Fruit fly (Drosophila melanogaster): ENCODE measurements around the gene CG15743.

The CG15743 gene

dm6 chrX:13285001-13285748, at the start of gene CG15743, which contains the start of gene HDAC4:
CG15743 (plus strand) TSS chrX:13285707.
HDAC4 (minus strand) TSS chrX:13285632.
- peak; percentile 99 for TF ChIP-seq CG17801 (GFP tag; optimal IDR thresholded peaks at IDR 0.05; ENCODE audit: partially characterized antibody)

dm6 chrX:13236516-13237245, 48.8 kb upstream of the CG15743 start, which contains the start of gene CG32639:
CG32639 (minus strand) TSS chrX:13236566.
- TF ChIP-seq CG17801 (GFP tag; optimal IDR thresholded peaks at IDR 0.05; ENCODE audit: partially characterized antibody): no peak

- no peak for TF ChIP-seq CG17801 (GFP tag; optimal IDR thresholded peaks at IDR 0.05; ENCODE audit: partially characterized antibody)
These were observed 47.1 kb upstream of the CG15743 start for dm6 chrX:13238294-13238917.

dm6 chrX:13240812-13241211, 44.7 kb upstream of the CG15743 start:
- TF ChIP-seq CG17801 (GFP tag; optimal IDR thresholded peaks at IDR 0.05; ENCODE audit: partially characterized antibody): no peak

dm6 chrX:13243726-13244323, 41.7 kb upstream of the CG15743 start:
- TF ChIP-seq CG17801 (GFP tag; optimal IDR thresholded peaks at IDR 0.05; ENCODE audit: partially characterized antibody): no peak

dm6 chrX:13244462-13244861, 41.0 kb upstream of the CG15743 start:
- TF ChIP-seq CG17801 (GFP tag; optimal IDR thresholded peaks at IDR 0.05; ENCODE audit: partially characterized antibody): no peak

- no peak for TF ChIP-seq CG17801 (GFP tag; optimal IDR thresholded peaks at IDR 0.05; ENCODE audit: partially characterized antibody)
These were observed 39.7 kb upstream of the CG15743 start for dm6 chrX:13245767-13246166.

- TF ChIP-seq CG17801 (GFP tag; optimal IDR thresholded peaks at IDR 0.05; ENCODE audit: partially characterized antibody): no peak
These were observed 37.7 kb upstream of the CG15743 start for dm6 chrX:13247789-13248188.

dm6 chrX:13248515-13248914, 37.0 kb upstream of the CG15743 start:
- no peak for TF ChIP-seq CG17801 (GFP tag; optimal IDR thresholded peaks at IDR 0.05; ENCODE audit: partially characterized antibody)

- no peak for TF ChIP-seq CG17801 (GFP tag; optimal IDR thresholded peaks at IDR 0.05; ENCODE audit: partially characterized antibody)
These were observed 35.6 kb upstream of the CG15743 start for dm6 chrX:13249732-13250395.

- TF ChIP-seq CG17801 (GFP tag; optimal IDR thresholded peaks at IDR 0.05; ENCODE audit: partially characterized antibody): no peak
These were observed 34.2 kb upstream of the CG15743 start for dm6 chrX:13251310-13251709.

- TF ChIP-seq CG17801 (GFP tag; optimal IDR thresholded peaks at IDR 0.05; ENCODE audit: partially characterized antibody): no peak
These were observed 32.3 kb upstream of the CG15743 start for dm6 chrX:13253062-13253724.

- TF ChIP-seq CG17801 (GFP tag; optimal IDR thresholded peaks at IDR 0.05; ENCODE audit: partially characterized antibody): peak; percentile 37
These were observed 31.1 kb upstream of the CG15743 start for dm6 chrX:13254442-13254841.

dm6 chrX:13256967-13257366, 28.5 kb upstream of the CG15743 start:
- peak; percentile 38 for TF ChIP-seq CG17801 (GFP tag; optimal IDR thresholded peaks at IDR 0.05; ENCODE audit: partially characterized antibody)

All from ovary, adult (tissue).